Fruit fly (Drosophila melanogaster) whole organism, wandering third instar larva: ENCODE results near the gene Ilp7.
A peak's percentile ranks its signal among the peaks of the same experiment; 100 is the strongest.

Experiments
- Abd-B ChIP-seq: fragments of >200 bp; optimal IDR thresholded peaks from 2 replicates; lab custom pipeline; 2017; ENCODE audit warnings: missing biosample characterization, missing genetic modification characterization
- CG9705 ChIP-seq: fragments of 200-800 bp; sonication (Bioruptor generic); optimal IDR thresholded peaks from 2 replicates; lab custom pipeline; 2018; ENCODE audit warnings: missing biosample characterization, mild to moderate bottlenecking, missing genetic modification characterization
- CrebA ChIP-seq: fragments of 200-800 bp; sonication (Bioruptor generic); optimal IDR thresholded peaks from 2 replicates; lab custom pipeline; 2016; ENCODE audit warnings: missing biosample characterization, mild to moderate bottlenecking, missing genetic modification characterization, borderline replicate concordance
- Dfd ChIP-seq: fragments of >200 bp; optimal IDR thresholded peaks from 2 replicates; lab custom pipeline; 2017; ENCODE audit warnings: missing biosample characterization, missing genetic modification characterization
- GATAd ChIP-seq: sonication (Bioruptor generic); optimal IDR thresholded peaks from 2 replicates; lab custom pipeline; 2016; ENCODE audit warnings: missing biosample characterization, missing genetic modification characterization
- HLH106 ChIP-seq: fragments of 200-800 bp; optimal IDR thresholded peaks from 3 replicates; lab custom pipeline; 2019; ENCODE audit warnings: missing biosample characterization, mild to moderate bottlenecking, missing genetic modification characterization, moderate library complexity
- Hnf4 ChIP-seq: fragments of 200-800 bp; sonication (Bioruptor generic); optimal IDR thresholded peaks from 2 replicates; lab custom pipeline; 2016; ENCODE audit warnings: missing biosample characterization, mild to moderate bottlenecking, missing genetic modification characterization
- Hr78 ChIP-seq: fragments of >200 bp; optimal IDR thresholded peaks from 2 replicates; lab custom pipeline; 2017; ENCODE audit warnings: missing biosample characterization, missing genetic modification characterization
- Hr83 ChIP-seq: fragments of 200-300 bp; sonication (Bioruptor generic); optimal IDR thresholded peaks from 2 replicates; lab custom pipeline; 2016; ENCODE audit warnings: missing biosample characterization, mild to moderate bottlenecking, missing genetic modification characterization, moderate library complexity; ENCODE audit not compliant: poor library complexity, severe bottlenecking
- Jra ChIP-seq: sonication (Bioruptor generic); optimal IDR thresholded peaks from 2 replicates; lab custom pipeline; 2016; ENCODE audit warnings: missing biosample characterization, missing genetic modification characterization
- N ChIP-seq: fragments of >200 bp; optimal IDR thresholded peaks from 2 replicates; lab custom pipeline; 2018; ENCODE audit warnings: missing biosample characterization, missing external identifiers, missing genetic modification characterization
- OdsH ChIP-seq: fragments of 200-800 bp; sonication (Bioruptor generic); optimal IDR thresholded peaks from 2 replicates; lab custom pipeline; 2016; ENCODE audit warnings: missing biosample characterization, mild to moderate bottlenecking, missing genetic modification characterization
- Rel ChIP-seq, 2 experiments: fragments of 200-800 bp; sonication (Bioruptor generic) in 1 of 2; optimal IDR thresholded peaks; 2 replicates in 1 of 2; 3 replicates in 1 of 2; lab custom pipeline; 2016 to 2019; ENCODE audit warnings: mild to moderate bottlenecking in 2 of 2, missing biosample characterization in 2 of 2, missing genetic modification characterization in 2 of 2, moderate library complexity in 1 of 2
- Sp1 ChIP-seq: fragments of 200-800 bp; sonication (Bioruptor generic); optimal IDR thresholded peaks from 3 replicates; lab custom pipeline; 2019; ENCODE audit warnings: missing biosample characterization, mild to moderate bottlenecking, missing genetic modification characterization, moderate library complexity
- Vsx2 ChIP-seq: fragments of 200-300, 225-300 bp; sonication (Bioruptor generic); optimal IDR thresholded peaks from 2 replicates; lab custom pipeline; 2018; ENCODE audit warnings: missing biosample characterization, missing genetic modification characterization; ENCODE audit not compliant: partially characterized antibody
- brk ChIP-seq: fragments of 200-800 bp; sonication (Bioruptor generic); optimal IDR thresholded peaks from 2 replicates; lab custom pipeline; 2016; ENCODE audit warnings: missing biosample characterization, mild to moderate bottlenecking, missing genetic modification characterization
- dl ChIP-seq, 2 experiments: fragments of 175-275, 200-275 bp in 1 of 2; fragments of 200-275 bp in 1 of 2; sonication (Bioruptor generic); optimal IDR thresholded peaks; lab custom pipeline; 2018; ENCODE audit warnings: mild to moderate bottlenecking in 2 of 2, missing biosample characterization in 2 of 2, missing genetic modification characterization in 2 of 2, moderate library complexity in 2 of 2; ENCODE audit not compliant: partially characterized antibody in 2 of 2, insufficient read depth in 1 of 2
- dmrt93B ChIP-seq: fragments of 200-800 bp; sonication (Bioruptor generic); optimal IDR thresholded peaks from 2 replicates; lab custom pipeline; 2018; ENCODE audit warnings: missing biosample characterization, mild to moderate bottlenecking, missing genetic modification characterization
- ey ChIP-seq: fragments of 200-800 bp; sonication (Bioruptor generic); optimal IDR thresholded peaks from 2 replicates; lab custom pipeline; 2016; ENCODE audit warnings: missing biosample characterization, missing genetic modification characterization
- fru ChIP-seq: fragments of 200-800 bp; sonication (Bioruptor generic); optimal IDR thresholded peaks from 3 replicates; lab custom pipeline; 2016; ENCODE audit warnings: missing biosample characterization, mild to moderate bottlenecking, missing genetic modification characterization
- h ChIP-seq: fragments of 200-800 bp; sonication (Bioruptor generic); optimal IDR thresholded peaks from 3 replicates; lab custom pipeline; 2016; ENCODE audit warnings: missing biosample characterization, mild to moderate bottlenecking, missing genetic modification characterization
- jim ChIP-seq: fragments of 175-275, 200-325 bp; sonication (Bioruptor generic); optimal IDR thresholded peaks from 2 replicates; lab custom pipeline; 2016; ENCODE audit warnings: missing biosample characterization, mild to moderate bottlenecking, missing genetic modification characterization
- lola ChIP-seq: fragments of >200 bp; optimal IDR thresholded peaks from 2 replicates; lab custom pipeline; 2017; ENCODE audit warnings: missing biosample characterization, missing genetic modification characterization
- pan ChIP-seq: fragments of >200 bp; optimal IDR thresholded peaks from 2 replicates; lab custom pipeline; 2017
- psq ChIP-seq: fragments of 200-800 bp; sonication (Bioruptor generic); optimal IDR thresholded peaks from 3 replicates; lab custom pipeline; 2017; ENCODE audit warnings: missing biosample characterization, mild to moderate bottlenecking, missing genetic modification characterization, moderate library complexity
- rgr ChIP-seq: fragments of 200-800 bp; sonication (Bioruptor generic); optimal IDR thresholded peaks from 3 replicates; lab custom pipeline; 2016; ENCODE audit warnings: missing biosample characterization, mild to moderate bottlenecking, missing genetic modification characterization
- sv ChIP-seq: fragments of 200-800 bp; sonication (Bioruptor generic); optimal IDR thresholded peaks from 3 replicates; lab custom pipeline; 2016; ENCODE audit warnings: missing biosample characterization, missing genetic modification characterization
- tai ChIP-seq: sonication (Bioruptor generic); optimal IDR thresholded peaks from 2 replicates; lab custom pipeline; 2016; ENCODE audit warnings: missing biosample characterization, missing genetic modification characterization
- usp ChIP-seq: fragments of >200 bp; optimal IDR thresholded peaks from 2 replicates; lab custom pipeline; 2017; ENCODE audit warnings: missing biosample characterization, missing genetic modification characterization
- woc ChIP-seq: sonication (Bioruptor generic); optimal IDR thresholded peaks from 2 replicates; lab custom pipeline; 2016; ENCODE audit warnings: missing biosample characterization, mild to moderate bottlenecking, missing genetic modification characterization

Gene Ilp7

dm6 chrX:3704204-3704660 lies 36.8 kb downstream of the Ilp7 start:
- no peak for TF ChIP-seq dl (GFP tag; optimal IDR thresholded peaks at IDR 0.05; lab: Kevin White, UChicago; ENCODE audit: insufficient read depth in 1 of 2, partially characterized antibody in 2 of 2)
- no peak for TF ChIP-seq GATAd (GFP tag; lab: Kevin White, UChicago)
- TF ChIP-seq psq (GFP tag; lab: Kevin White, UChicago): no peak
- no peak for TF ChIP-seq sv
- no peak for TF ChIP-seq CrebA (GFP tag; lab: Kevin White, UChicago)
- peak; percentile 36 for TF ChIP-seq Sp1 (GFP tag; lab: Kevin White, UChicago)
- peak; percentile 57 for TF ChIP-seq woc (GFP tag; lab: Kevin White, UChicago)
- no peak for TF ChIP-seq HLH106
- peak; percentile 66 for TF ChIP-seq Hnf4
- TF ChIP-seq brk (GFP tag; lab: Kevin White, UChicago): no peak
- peak; percentile 0 for TF ChIP-seq dmrt93B (GFP tag; lab: Kevin White, UChicago)
- TF ChIP-seq OdsH (GFP tag; lab: Kevin White, UChicago): peak; percentile 12
- TF ChIP-seq Vsx2 (GFP tag; lab: Kevin White, UChicago): no peak
- peak; percentile 2 for TF ChIP-seq Jra (GFP tag; lab: Kevin White, UChicago)
- peak; percentile 10 for TF ChIP-seq CG9705 (GFP tag; lab: Kevin White, UChicago)
- TF ChIP-seq rgr (GFP tag; lab: Kevin White, UChicago): peak; percentile 8
- no peak for TF ChIP-seq lola (GFP tag; lab: Kevin White, UChicago)
- peak; percentile 5 for TF ChIP-seq fru (GFP tag; lab: Kevin White, UChicago)

dm6 chrX:3710531-3711084 lies 43.2 kb downstream of the Ilp7 start:
- peak; percentile 11 for TF ChIP-seq woc (GFP tag; lab: Kevin White, UChicago)
- TF ChIP-seq h (GFP tag; lab: Kevin White, UChicago): peak; percentile 2
- TF ChIP-seq psq (GFP tag; lab: Kevin White, UChicago): peak; percentile 21
- TF ChIP-seq CG9705 (GFP tag; lab: Kevin White, UChicago): no peak
- TF ChIP-seq usp (GFP tag; lab: Kevin White, UChicago): no peak

DNA sequence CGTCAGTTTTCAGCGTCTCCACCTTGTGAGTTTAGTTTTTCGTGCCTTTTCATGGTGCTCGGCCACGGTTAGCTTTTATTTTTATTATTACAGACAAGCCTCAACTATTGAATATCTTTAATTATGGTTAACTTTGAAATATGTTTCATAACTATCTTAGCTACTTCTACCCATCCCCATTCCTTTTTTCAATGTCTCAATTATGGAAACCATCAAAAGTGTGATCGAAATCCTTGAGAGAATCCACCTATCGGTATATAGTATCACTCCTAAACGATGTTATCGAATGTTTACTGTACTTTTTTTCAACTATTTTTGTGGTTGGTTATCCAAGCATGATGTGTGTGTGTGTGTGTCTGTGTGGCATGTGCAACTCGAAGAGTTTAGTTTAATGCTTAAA lies 46.6 kb downstream of the Ilp7 start:
- TF ChIP-seq usp (GFP tag; lab: Kevin White, UChicago) (no peak), rgr (GFP tag; lab: Kevin White, UChicago) (no peak), pan (no peak), OdsH (GFP tag; lab: Kevin White, UChicago) (no peak), Hnf4 (no peak), Abd-B (no peak), Hr83 (GFP tag; lab: Kevin White, UChicago) (no peak), ey (GFP tag; lab: Kevin White, UChicago) (no peak), fru (GFP tag; lab: Kevin White, UChicago) (no peak), brk (GFP tag; lab: Kevin White, UChicago) (no peak), GATAd (GFP tag; lab: Kevin White, UChicago) (no peak), Hr78 (GFP tag; lab: Kevin White, UChicago) (no peak), tai (GFP tag; lab: Kevin White, UChicago) (no peak), Jra (GFP tag; lab: Kevin White, UChicago) (no peak), N (GFP tag; lab: Kevin White, UChicago) (no peak), sv (no peak), Rel (GFP tag; optimal IDR thresholded peaks at IDR 0.05; lab: Kevin White, UChicago) (no peak), Rel (tag; optimal IDR thresholded peaks at IDR 0.05; lab: Kevin White, UChicago) (no peak), HLH106 (no peak), Vsx2 (GFP tag; lab: Kevin White, UChicago) (no peak)

DNA sequence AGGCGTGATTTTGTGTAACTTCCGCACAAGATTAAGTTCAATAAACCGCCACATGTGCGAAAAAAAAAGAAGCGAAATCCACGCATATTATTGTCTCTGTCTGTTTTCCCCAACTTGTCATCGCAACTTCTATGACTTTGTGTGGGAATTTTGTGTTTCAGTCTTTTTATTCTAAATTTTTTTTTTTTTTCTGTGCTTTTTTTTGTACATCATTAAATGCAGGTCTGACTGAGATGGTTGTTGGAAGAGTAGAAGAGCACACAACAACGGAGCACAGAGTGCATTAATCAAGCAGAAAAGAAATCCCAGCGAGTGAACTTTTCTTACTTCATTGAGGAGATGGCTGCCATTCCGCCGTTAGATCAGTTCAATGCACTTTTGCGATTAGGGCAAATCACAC lies 48.2 kb downstream of the Ilp7 start:
- TF ChIP-seq dl (GFP tag; optimal IDR thresholded peaks at IDR 0.05; lab: Kevin White, UChicago; ENCODE audit: insufficient read depth in 1 of 2, partially characterized antibody in 2 of 2) (no peak), Hnf4 (no peak), jim (GFP tag; lab: Kevin White, UChicago) (no peak), Hr83 (GFP tag; lab: Kevin White, UChicago) (no peak), Dfd (no peak), GATAd (GFP tag; lab: Kevin White, UChicago) (no peak), Vsx2 (GFP tag; lab: Kevin White, UChicago) (no peak), ey (GFP tag; lab: Kevin White, UChicago) (no peak), HLH106 (no peak), fru (GFP tag; lab: Kevin White, UChicago) (no peak)
